Fruit fly (Drosophila melanogaster) S2 (cell line): ENCODE results near the gene CG15196.
A peak's percentile ranks its signal among the peaks of the same experiment; 100 is the strongest.

Experiments
- CG8478 ChIP-seq: fragments of >200 bp; optimal IDR thresholded peaks from 2 replicates; lab custom pipeline; 2018
- CTCF ChIP-seq, 2 experiments: fragments of >200 bp; optimal IDR thresholded peaks; 2 replicates each; lab custom pipeline; 2018

The CG15196 gene

dm6 chrX:11453638-11454037, 43.9 kb downstream of the CG15196 start:
- TF ChIP-seq CG8478 (lab: Kevin White, UChicago), result no peak
- TF ChIP-seq CTCF (optimal IDR thresholded peaks at IDR 0.05; lab: Kevin White, UChicago), result no peak

dm6 chrX:11454189-11454882, 44.6 kb downstream of the CG15196 start, which contains the start of the genes Evi5 and HP5:
Gene Evi5 (minus strand): TSS chrX:11454386.
Gene HP5 (plus strand): TSS chrX:11454786.
- TF ChIP-seq CG8478 (lab: Kevin White, UChicago), result no peak
- peak in 1 of 2 experiments; percentile 52 for TF ChIP-seq CTCF (optimal IDR thresholded peaks at IDR 0.05; lab: Kevin White, UChicago)

- TF ChIP-seq CG8478 (lab: Kevin White, UChicago) (no peak), CTCF (optimal IDR thresholded peaks at IDR 0.05; lab: Kevin White, UChicago) (no peak)
Observed at dm6 chrX:11457149-11457548, 47.4 kb downstream of the CG15196 start.

dm6 chrX:11458912-11459836, 49.4 kb downstream of the CG15196 start, which contains the start of gene CG43155:
Gene CG43155 (plus strand): TSS chrX:11459786.
- TF ChIP-seq CTCF (optimal IDR thresholded peaks at IDR 0.05; lab: Kevin White, UChicago) (peak in 1 of 2 experiments; percentile 4), CG8478 (lab: Kevin White, UChicago) (no peak)
